Fruit fly (Drosophila melanogaster) ovary, adult (tissue): ENCODE measurements around the gene CG33159.
A peak's percentile ranks its signal among the peaks of the same experiment; 100 is the strongest.

ENCODE experiments used
- CG17801 ChIP-seq: fragments of 200-800 bp; optimal IDR thresholded peaks from 2 replicates; lab custom pipeline; 2019; ENCODE audit warnings: missing biosample characterization, mild to moderate bottlenecking, missing genetic modification characterization, moderate library complexity; ENCODE audit not compliant: partially characterized antibody

CG33159 gene

DNA sequence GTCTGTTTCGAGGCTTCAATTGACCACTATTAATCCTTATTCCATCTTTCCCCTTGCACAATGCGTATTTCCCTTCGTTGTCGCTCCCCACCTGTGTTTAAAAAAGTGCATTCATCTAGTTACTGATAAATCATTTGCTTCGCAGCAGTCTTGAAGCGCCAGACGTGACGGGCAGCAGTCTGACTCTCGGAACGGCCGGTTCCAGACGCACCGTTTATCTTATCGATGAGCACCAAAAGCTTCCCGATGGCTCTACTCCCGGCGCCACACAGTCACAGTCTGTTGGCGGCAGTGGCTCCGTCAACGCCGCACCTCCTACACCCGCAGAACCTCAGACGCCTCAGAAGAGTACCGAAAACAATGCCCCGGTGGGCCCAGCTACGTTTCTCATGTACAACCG is 20.1 kb downstream of the CG33159 start, which contains the start of gene CG42494:
Gene CG42494 (plus strand): TSS at position 301 of the 400 bp plus-strand sequence.
- no peak for TF ChIP-seq CG17801 (GFP tag; lab: Kevin White, UChicago)

DNA sequence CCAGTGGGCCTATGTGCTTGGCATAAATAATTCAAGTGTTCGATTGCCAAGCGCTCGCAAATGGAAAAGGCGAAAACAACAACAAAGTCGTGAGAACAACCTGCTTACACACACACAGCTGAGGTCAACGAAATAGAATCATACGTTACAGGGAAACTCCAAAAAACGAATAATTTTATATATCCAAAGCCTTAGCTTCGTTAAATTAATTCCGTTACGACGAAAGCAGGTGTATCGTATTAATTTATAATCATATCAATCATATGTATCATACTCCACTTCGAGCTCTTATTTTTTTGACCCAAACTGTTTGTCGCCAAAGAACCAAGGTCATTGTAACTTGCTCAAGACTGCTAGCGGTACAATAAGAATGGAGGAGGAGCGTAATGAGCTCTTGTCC is 24.8 kb downstream of the CG33159 start:
- TF ChIP-seq CG17801 (GFP tag; lab: Kevin White, UChicago) = peak; percentile 92

DNA sequence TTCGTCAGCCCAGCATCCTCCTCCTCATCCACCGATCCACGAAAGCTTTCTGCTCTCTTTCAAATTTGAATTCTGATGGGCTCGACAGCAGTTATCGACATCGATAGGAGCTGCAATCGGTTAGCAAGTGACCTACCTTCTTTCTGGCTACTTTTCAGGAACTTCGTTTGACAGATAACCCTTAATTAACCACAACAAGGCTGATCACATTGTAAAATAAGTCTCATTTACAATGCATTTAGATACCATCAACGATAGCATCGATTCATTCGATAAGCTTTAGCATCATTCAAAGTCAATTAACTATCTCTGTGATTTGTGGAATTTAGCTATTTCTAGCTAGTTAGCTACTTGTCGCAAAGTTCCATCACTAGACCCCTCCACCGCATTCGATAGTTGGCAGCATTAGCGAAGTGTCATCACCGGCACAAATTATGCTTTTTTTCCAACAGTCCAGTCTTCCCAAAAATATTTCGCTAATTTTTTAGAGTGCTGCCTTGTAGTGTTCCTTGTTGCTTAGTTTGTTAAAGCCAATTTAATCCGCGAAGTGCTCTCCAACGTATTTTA is 25.6 kb downstream of the CG33159 start, which contains the start of the genes MnM and Girdin:
Gene MnM (minus strand): TSS at position 51 of the 567 bp plus-strand sequence.
Gene Girdin (plus strand): TSS at position 401 of the 567 bp plus-strand sequence.
- no peak for TF ChIP-seq CG17801 (GFP tag; lab: Kevin White, UChicago)

DNA sequence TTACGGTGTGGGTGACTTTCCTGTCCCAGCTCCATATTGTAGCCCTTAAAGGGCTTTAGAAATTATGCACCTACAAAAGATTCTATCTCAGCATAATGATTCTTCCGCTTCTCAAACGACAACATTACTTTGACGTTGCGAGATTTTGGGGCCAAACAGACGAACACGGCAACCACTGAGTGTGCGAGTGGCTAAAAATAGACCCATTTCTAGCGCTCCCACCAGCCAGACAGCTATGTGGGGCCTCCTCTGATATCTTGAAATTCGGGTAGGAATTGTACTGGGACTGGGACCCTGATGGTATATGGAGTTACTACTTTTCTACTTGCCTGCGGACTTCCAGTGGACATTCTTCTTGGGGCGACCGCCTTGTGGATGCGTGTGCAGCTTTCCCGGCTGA is 26.4 kb downstream of the CG33159 start:
- no peak for TF ChIP-seq CG17801 (GFP tag; lab: Kevin White, UChicago)

DNA sequence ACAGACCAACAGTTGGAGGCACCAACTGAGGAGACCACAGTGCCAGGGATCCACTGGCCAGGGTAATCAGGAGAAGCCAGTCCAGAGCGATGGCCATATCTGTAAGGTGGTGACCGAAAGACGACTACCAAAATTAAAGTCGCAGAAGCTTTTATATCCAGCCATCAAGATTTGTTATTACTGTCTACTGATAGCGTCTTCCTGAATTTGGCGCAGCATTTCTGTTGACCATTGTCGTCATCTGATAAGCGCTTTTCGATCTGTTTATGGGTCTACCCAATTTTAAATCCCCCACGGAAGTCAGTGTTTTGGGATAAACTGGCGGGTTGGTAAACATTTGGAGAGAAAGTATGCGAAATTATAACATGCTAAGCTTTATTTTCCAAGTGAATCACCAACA is 31.8 kb downstream of the CG33159 start, which contains the start of gene CG14963:
Gene CG14963 (minus strand): TSS at position 101 of the 400 bp plus-strand sequence.
- no peak for TF ChIP-seq CG17801 (GFP tag; lab: Kevin White, UChicago)

- TF ChIP-seq CG17801 (GFP tag; lab: Kevin White, UChicago) = no peak
Measured at dm6 chr3L:3169107-3169506, 35.1 kb downstream of the CG33159 start, which contains the start of the genes CG32278 and CG32281. TSS of gene CG32278 (plus strand) at chr3L:3169286. TSS of gene CG32281 (plus strand) at chr3L:3169375.

dm6 chr3L:3166200-3166695 is 38.0 kb downstream of the CG33159 start, which contains the start of gene Asciz:
TSS of gene Asciz (minus strand) at chr3L:3166250.
- TF ChIP-seq CG17801 (GFP tag; lab: Kevin White, UChicago) = no peak

- no peak for TF ChIP-seq CG17801 (GFP tag; lab: Kevin White, UChicago)
Measured at dm6 chr3L:3165399-3165798, 38.8 kb downstream of the CG33159 start.

dm6 chr3L:3164951-3165350 is 39.3 kb downstream of the CG33159 start, which contains the start of gene CG32280:
TSS of gene CG32280 (plus strand) at chr3L:3165181.
- peak; percentile 30 for TF ChIP-seq CG17801 (GFP tag; lab: Kevin White, UChicago)

- no peak for TF ChIP-seq CG17801 (GFP tag; lab: Kevin White, UChicago)
Measured at dm6 chr3L:3162584-3162983, 41.7 kb downstream of the CG33159 start.

DNA sequence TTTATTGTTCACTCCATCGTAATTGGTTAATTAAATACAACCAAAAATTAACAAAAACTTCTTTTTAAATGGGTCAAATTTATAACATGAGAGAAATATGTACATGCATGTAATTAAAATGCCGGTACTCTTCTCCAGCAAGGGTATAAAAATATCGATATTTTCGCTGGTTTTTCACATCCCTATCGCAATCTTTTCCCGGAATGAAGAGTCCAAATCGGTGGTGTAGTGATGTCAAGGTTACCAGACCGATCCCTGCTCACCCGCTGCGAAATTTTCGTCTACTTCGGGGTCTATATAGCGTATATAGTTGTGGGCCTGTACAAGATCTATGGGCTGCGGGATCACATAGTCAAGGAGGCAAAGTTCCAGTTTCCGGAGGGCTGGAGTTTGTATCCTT is 42.3 kb downstream of the CG33159 start, which contains the start of gene rasp:
Gene rasp (plus strand): TSS at position 213 of the 400 bp plus-strand sequence.
- TF ChIP-seq CG17801 (GFP tag; lab: Kevin White, UChicago) = no peak

dm6 chr3L:3159309-3160194 is 44.7 kb downstream of the CG33159 start, which contains the start of the genes ND-30 and CG15812:
TSS of gene ND-30 (minus strand) at chr3L:3159578.
TSS of gene CG15812 (plus strand) at chr3L:3159991.
- TF ChIP-seq CG17801 (GFP tag; lab: Kevin White, UChicago) = no peak

DNA sequence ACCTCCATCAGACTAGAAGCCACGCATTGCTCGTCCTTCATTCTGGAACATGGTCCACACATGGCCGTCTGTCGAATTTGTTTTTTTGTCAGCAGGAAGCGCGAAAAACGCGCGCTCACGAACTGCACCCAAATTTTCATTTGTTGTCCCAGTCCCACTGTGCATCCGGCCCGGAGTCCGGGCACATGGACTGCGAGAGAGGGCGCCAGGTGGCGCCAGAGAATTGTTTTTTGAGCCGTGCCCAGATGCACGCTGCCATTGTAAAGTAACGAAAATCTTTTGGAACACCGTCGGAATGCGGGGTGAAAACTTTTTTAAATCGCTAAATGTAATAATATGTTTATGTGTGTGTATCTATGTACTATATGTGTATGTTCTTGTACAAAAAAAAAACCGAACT is 46.6 kb downstream of the CG33159 start:
- no peak for TF ChIP-seq CG17801 (GFP tag; lab: Kevin White, UChicago)
